Fruit fly (Drosophila melanogaster) whole organism, wandering third instar larva: ENCODE data around the gene ver.

ENCODE experiments used
- Hr78 ChIP-seq: fragments of >200 bp; optimal IDR thresholded peaks from 2 replicates; lab custom pipeline; 2017; ENCODE audit warnings: missing biosample characterization, missing genetic modification characterization
- N ChIP-seq: fragments of >200 bp; optimal IDR thresholded peaks from 2 replicates; lab custom pipeline; 2018; ENCODE audit warnings: missing biosample characterization, missing external identifiers, missing genetic modification characterization
- sage ChIP-seq: fragments of 200-800 bp; sonication (Bioruptor generic); optimal IDR thresholded peaks from 2 replicates; lab custom pipeline; 2016; ENCODE audit warnings: missing biosample characterization, mild to moderate bottlenecking, missing genetic modification characterization

dm6 chr3L:12515691-12516455, 7.9 kb upstream of the ver start:
- TF ChIP-seq N (no peak), Hr78 (GFP tag; lab: Kevin White, UChicago) (no peak), sage (no peak)
